Fruit fly (Drosophila melanogaster): ENCODE data around the gene Hus1-like.

Hus1-like gene

dm6 chr3R:4852373-4852860 lies 40.5 kb upstream of the Hus1-like start, which contains the start of gene opa (continued):
- TF ChIP-seq CG2199 (GFP tag; IDR thresholded peaks at IDR 0.05) = peak; percentile 49; the same call in 1 of the 3 replicates
- TF ChIP-seq ham (GFP tag; IDR thresholded peaks at IDR 0.05) = no peak
- no peak for TF ChIP-seq Oli (tag; optimal IDR thresholded peaks at IDR 0.05)
- TF ChIP-seq CG10543 (GFP tag; optimal IDR thresholded peaks at IDR 0.05) = peak; percentile 12
- no peak for TF ChIP-seq Meics (GFP tag; optimal IDR thresholded peaks at IDR 0.05)
- TF ChIP-seq CG9215 (GFP tag; IDR thresholded peaks at IDR 0.05) = no peak
- peak; percentile 43 for TF ChIP-seq fd102C (GFP tag; optimal IDR thresholded peaks at IDR 0.05)
- no peak for TF ChIP-seq Trl (optimal IDR thresholded peaks at IDR 0.05)
- no peak for TF ChIP-seq Trl (GFP tag; optimal IDR thresholded peaks at IDR 0.05)
- peak; percentile 55; the same call in 2 of the 3 replicates for TF ChIP-seq Opbp (GFP tag; IDR thresholded peaks at IDR 0.05; ENCODE audit: partially characterized antibody)
- TF ChIP-seq slbo (GFP tag; IDR thresholded peaks at IDR 0.05) = no peak
- TF ChIP-seq wor (GFP tag; IDR thresholded peaks at IDR 0.05) = no peak
- no peak for TF ChIP-seq CG3847 (GFP tag; IDR thresholded peaks at IDR 0.05)
- peak; percentile 54 for TF ChIP-seq zen (tag; optimal IDR thresholded peaks at IDR 0.05)
- peak; percentile 13 for TF ChIP-seq sd (tag; optimal IDR thresholded peaks at IDR 0.05)
- no peak for TF ChIP-seq CG6683 (GFP tag; optimal IDR thresholded peaks at IDR 0.05)
- peak; percentile 71 for TF ChIP-seq crol (GFP tag; IDR thresholded peaks at IDR 0.05)
- TF ChIP-seq CG6791 (GFP tag; IDR thresholded peaks at IDR 0.05; ENCODE audit: partially characterized antibody) = 0 out of 3 replicates have a peak, but pooled peaks have one; percentile 19
- TF ChIP-seq Atf6 (GFP tag; IDR thresholded peaks at IDR 0.05) = peak; percentile 31; the same call in 1 of the 2 replicates
- TF ChIP-seq ash1 (GFP tag; optimal IDR thresholded peaks at IDR 0.05) = peak; percentile 36
- no peak for TF ChIP-seq toy (GFP tag; IDR thresholded peaks at IDR 0.05)
- TF ChIP-seq CG15601 (tag; optimal IDR thresholded peaks at IDR 0.05) = peak; percentile 13
- TF ChIP-seq CG7786 (GFP tag; optimal IDR thresholded peaks at IDR 0.05) = no peak
- TF ChIP-seq rib (GFP tag; IDR thresholded peaks at IDR 0.05) = peak; percentile 75
- no peak for TF ChIP-seq dimm (GFP tag; IDR thresholded peaks at IDR 0.05)
- TF ChIP-seq CG13287 (GFP tag; IDR thresholded peaks at IDR 0.05; ENCODE audit: partially characterized antibody) = peak; percentile 63
- TF ChIP-seq disco-r (GFP tag; optimal IDR thresholded peaks at IDR 0.05) = no peak
- peak; percentile 100 for TF ChIP-seq Nf-YB (GFP tag; optimal IDR thresholded peaks at IDR 0.05)
- TF ChIP-seq Adf1 (GFP tag; IDR thresholded peaks at IDR 0.05) = peak; percentile 78
- no peak for TF ChIP-seq Max (GFP tag; optimal IDR thresholded peaks at IDR 0.05)
- TF ChIP-seq yki (optimal IDR thresholded peaks at IDR 0.05) = no peak
- TF ChIP-seq abd-A (tag; optimal IDR thresholded peaks at IDR 0.05) = peak; percentile 42
- TF ChIP-seq chm (GFP tag; IDR thresholded peaks at IDR 0.05) = peak; percentile 44; the same call in 1 of the 2 replicates
- TF ChIP-seq CG7271 (tag; optimal IDR thresholded peaks at IDR 0.05) = peak; percentile 52
- no peak for TF ChIP-seq h (optimal IDR thresholded peaks at IDR 0.05)
- TF ChIP-seq Nf-YA (GFP tag; IDR thresholded peaks at IDR 0.05) = peak; percentile 100
- TF ChIP-seq HmgD (GFP tag; optimal IDR thresholded peaks at IDR 0.05) = peak; percentile 66
- no peak for TF ChIP-seq CG4282 (GFP tag; optimal IDR thresholded peaks at IDR 0.05)
- peak; percentile 82 for TF ChIP-seq Med (GFP tag)
- no peak for TF ChIP-seq lilli (GFP tag; optimal IDR thresholded peaks at IDR 0.05)
- no peak for TF ChIP-seq CG7556 (GFP tag; optimal IDR thresholded peaks at IDR 0.05)
- peak; percentile 23 for TF ChIP-seq CG15479 (GFP tag; optimal IDR thresholded peaks at IDR 0.05)
- peak; percentile 59 for TF ChIP-seq kni (GFP tag; optimal IDR thresholded peaks at IDR 0.05)
- TF ChIP-seq Stat92E (GFP tag; optimal IDR thresholded peaks at IDR 0.05) = peak in 1 of 3 experiments; percentile 56
- TF ChIP-seq gcm (GFP tag; optimal IDR thresholded peaks at IDR 0.05) = peak; percentile 48
- no peak for TF ChIP-seq CG8388 (GFP tag; optimal IDR thresholded peaks at IDR 0.05)
- no peak for TF ChIP-seq lmd (GFP tag; IDR thresholded peaks at IDR 0.05)
- no peak for TF ChIP-seq CG12744 (GFP tag; optimal IDR thresholded peaks at IDR 0.05)
- TF ChIP-seq insv (GFP tag; optimal IDR thresholded peaks at IDR 0.05) = peak; percentile 73 to 96
- TF ChIP-seq hth (optimal IDR thresholded peaks at IDR 0.05) = no peak
- no peak for TF ChIP-seq bigmax (GFP tag; optimal IDR thresholded peaks at IDR 0.05)
